Worm (Caenorhabditis elegans) whole organism, mixed stage, embryonic: ENCODE results near the gene flap-1.

Source experiments
- M03D4.4 ChIP-seq: sonication (generic microtip); optimal IDR thresholded peaks from 2 replicates; lab custom pipeline; 2017; ENCODE audit warnings: mild to moderate bottlenecking, missing genetic modification characterization, missing compliant biosample characterization
- bed-3 ChIP-seq: fragments of 200-800 bp; sonication (Bioruptor generic); optimal IDR thresholded peaks from 3 replicates; lab custom pipeline; 2018; ENCODE audit warnings: mild to moderate bottlenecking, missing genetic modification characterization, moderate library complexity, missing compliant biosample characterization
- blmp-1 ChIP-seq: fragments of 150-350 bp; optimal IDR thresholded peaks from 2 replicates; lab custom pipeline; 2014; ENCODE audit warnings: missing biosample characterization, missing genetic modification characterization
- ceh-43 ChIP-seq: fragments of 200-800 bp; sonication (Bioruptor generic); optimal IDR thresholded peaks from 2 replicates; lab custom pipeline; 2018; ENCODE audit warnings: mild to moderate bottlenecking, missing genetic modification characterization, moderate library complexity, missing compliant biosample characterization
- ceh-83 ChIP-seq: fragments of 200-800 bp; sonication (Bioruptor generic); optimal IDR thresholded peaks from 2 replicates; lab custom pipeline; 2018; ENCODE audit warnings: mild to moderate bottlenecking, missing genetic modification characterization, missing compliant biosample characterization
- elt-1 ChIP-seq: sonication (generic microtip); optimal IDR thresholded peaks from 2 replicates; lab custom pipeline; 2017; ENCODE audit warnings: missing genetic modification characterization, mild to moderate bottlenecking, missing compliant biosample characterization, antibody characterized with exemption, moderate library complexity, borderline replicate concordance; ENCODE audit not compliant: insufficient read depth
- flh-1 ChIP-seq: fragments of 200-800 bp; sonication (Bioruptor generic); optimal IDR thresholded peaks from 2 replicates; lab custom pipeline; 2018; ENCODE audit warnings: mild to moderate bottlenecking, missing genetic modification characterization, moderate library complexity, missing compliant biosample characterization
- ham-2 ChIP-seq: fragments of 200-800 bp; sonication (Bioruptor generic); optimal IDR thresholded peaks from 2 replicates; lab custom pipeline; 2018; ENCODE audit warnings: mild to moderate bottlenecking, missing genetic modification characterization, missing compliant biosample characterization
- hlh-1 ChIP-seq: fragments of 150-350 bp; optimal IDR thresholded peaks from 2 replicates; lab custom pipeline; 2014; ENCODE audit warnings: missing biosample characterization, missing genetic modification reagents, missing genetic modification characterization
- lin-13 ChIP-seq: fragments of 150-350 bp; optimal IDR thresholded peaks from 2 replicates; lab custom pipeline; 2014; ENCODE audit warnings: missing biosample characterization, missing genetic modification characterization
- lin-32 ChIP-seq: fragments of 200-800 bp; sonication (Bioruptor generic); optimal IDR thresholded peaks from 2 replicates; lab custom pipeline; 2018; ENCODE audit warnings: mild to moderate bottlenecking, missing genetic modification characterization, missing compliant biosample characterization
- lsy-2 ChIP-seq: fragments of 150-350 bp; optimal IDR thresholded peaks from 2 replicates; lab custom pipeline; 2014; ENCODE audit warnings: missing biosample characterization, missing genetic modification characterization
- mab-5 ChIP-seq: fragments of 150-350 bp; optimal IDR thresholded peaks from 2 replicates; lab custom pipeline; 2014; ENCODE audit warnings: missing biosample characterization, missing genetic modification characterization
- mep-1 ChIP-seq: fragments of 150-350 bp; optimal IDR thresholded peaks from 2 replicates; lab custom pipeline; 2017; ENCODE audit warnings: missing biosample characterization, missing genetic modification reagents, missing genetic modification characterization, inconsistent platforms
- mls-2 ChIP-seq: sonication (generic microtip); optimal IDR thresholded peaks from 2 replicates; lab custom pipeline; 2016; ENCODE audit warnings: mild to moderate bottlenecking, missing genetic modification characterization, moderate library complexity, missing compliant biosample characterization
- nhr-12 ChIP-seq: fragments of 150-350 bp; optimal IDR thresholded peaks from 2 replicates; lab custom pipeline; 2014; ENCODE audit warnings: missing biosample characterization, missing genetic modification characterization
- nhr-2 ChIP-seq: fragments of 150-350 bp; optimal IDR thresholded peaks from 2 replicates; lab custom pipeline; 2014; ENCODE audit warnings: missing biosample characterization, missing genetic modification characterization
- nhr-237 ChIP-seq: fragments of 150-350 bp; optimal IDR thresholded peaks from 2 replicates; lab custom pipeline; 2014; ENCODE audit warnings: missing biosample characterization, missing genetic modification characterization
- nhr-28 ChIP-seq: fragments of 150-350 bp; optimal IDR thresholded peaks from 2 replicates; lab custom pipeline; 2014; ENCODE audit warnings: missing biosample characterization, missing genetic modification characterization
- nhr-76 ChIP-seq: sonication (generic microtip); optimal IDR thresholded peaks from 2 replicates; lab custom pipeline; 2017; ENCODE audit warnings: missing biosample characterization, missing genetic modification characterization
- pha-4 ChIP-seq: fragments of 150-350 bp; optimal IDR thresholded peaks from 2 replicates; lab custom pipeline; 2018; ENCODE audit warnings: missing biosample characterization, missing genetic modification reagents, missing genetic modification characterization
- sem-2 ChIP-seq: fragments of 200-800 bp; sonication (Bioruptor generic); optimal IDR thresholded peaks from 2 replicates; lab custom pipeline; 2018; ENCODE audit warnings: mild to moderate bottlenecking, missing genetic modification characterization, missing compliant biosample characterization
- tbx-8 ChIP-seq: fragments of 200-800 bp; sonication (Bioruptor generic); optimal IDR thresholded peaks from 2 replicates; lab custom pipeline; 2018; ENCODE audit warnings: mild to moderate bottlenecking, missing genetic modification characterization, moderate library complexity, missing compliant biosample characterization
- unc-120 ChIP-seq: sonication (generic microtip); optimal IDR thresholded peaks from 2 replicates; lab custom pipeline; 2017; ENCODE audit warnings: missing genetic modification characterization, missing compliant biosample characterization; ENCODE audit not compliant: poor library complexity, severe bottlenecking
- unc-39 ChIP-seq: fragments of 150-350 bp; optimal IDR thresholded peaks from 2 replicates; lab custom pipeline; 2014; ENCODE audit warnings: missing biosample characterization, missing genetic modification characterization
- unc-62 ChIP-seq: fragments of 150-350 bp; optimal IDR thresholded peaks from 2 replicates; lab custom pipeline; 2014; ENCODE audit warnings: missing biosample characterization, missing genetic modification reagents, missing genetic modification characterization
- zip-8 ChIP-seq: fragments of 150-350 bp; optimal IDR thresholded peaks from 2 replicates; lab custom pipeline; 2014; ENCODE audit warnings: missing biosample characterization, missing genetic modification characterization
- ztf-11 ChIP-seq: fragments of 150-350 bp; optimal IDR thresholded peaks from 2 replicates; lab custom pipeline; 2014; ENCODE audit warnings: missing biosample characterization, missing genetic modification characterization

The flap-1 gene

DNA sequence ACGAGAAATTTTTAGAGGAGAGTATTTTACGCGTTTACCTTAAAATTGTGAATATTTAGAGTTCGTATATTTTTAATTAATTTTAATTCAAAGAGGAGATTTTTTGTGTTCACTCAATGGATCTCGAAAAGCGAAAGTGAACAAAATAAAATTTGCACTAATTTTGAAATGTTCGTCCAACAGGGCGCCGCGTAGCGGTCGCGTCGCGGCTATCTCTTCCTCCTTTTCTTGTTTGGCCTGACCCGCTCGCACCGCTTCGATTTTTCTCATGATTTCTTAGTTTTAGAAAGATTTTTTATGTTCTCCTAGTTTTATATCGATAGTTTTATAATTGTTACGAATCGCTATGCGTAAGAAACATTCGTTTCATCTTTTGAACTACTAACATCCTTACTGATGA, 22.8 kb upstream of the flap-1 start:
- TF ChIP-seq blmp-1 (tag; lab: Kevin White, UChicago) (peak; percentile 47), lin-32 (GFP tag; lab: Kevin White, UChicago) (no peak), sem-2 (GFP tag; lab: Kevin White, UChicago) (no peak), unc-62 (GFP tag; lab: Kevin White, UChicago) (no peak), nhr-237 (tag; lab: Kevin White, UChicago) (peak; percentile 13)

ce11 chrIII:6947896-6948295, 19.3 kb upstream of the flap-1 start:
- TF ChIP-seq mab-5 (tag; lab: Kevin White, UChicago) = no peak
- no peak for TF ChIP-seq lin-32 (GFP tag; lab: Kevin White, UChicago)
- no peak for TF ChIP-seq nhr-2
- TF ChIP-seq bed-3 (GFP tag; lab: Kevin White, UChicago) = no peak
- TF ChIP-seq tbx-8 (GFP tag; lab: Kevin White, UChicago) = no peak
- TF ChIP-seq elt-1 (tag; lab: Kevin White, UChicago) = no peak
- peak; percentile 77 for TF ChIP-seq hlh-1
- peak; percentile 53 for TF ChIP-seq unc-120 (tag; lab: Kevin White, UChicago)
- no peak for TF ChIP-seq nhr-28 (tag; lab: Kevin White, UChicago)
- TF ChIP-seq M03D4.4 (tag; lab: Kevin White, UChicago) = peak; percentile 22
- no peak for TF ChIP-seq flh-1

ce11 chrIII:6946382-6946781, 17.8 kb upstream of the flap-1 start, which contains the start of gene let-711:
TSS of gene let-711 (plus strand) at chrIII:6946718.
- TF ChIP-seq mab-5 (tag; lab: Kevin White, UChicago) (no peak), hlh-1 (peak; percentile 58)

DNA sequence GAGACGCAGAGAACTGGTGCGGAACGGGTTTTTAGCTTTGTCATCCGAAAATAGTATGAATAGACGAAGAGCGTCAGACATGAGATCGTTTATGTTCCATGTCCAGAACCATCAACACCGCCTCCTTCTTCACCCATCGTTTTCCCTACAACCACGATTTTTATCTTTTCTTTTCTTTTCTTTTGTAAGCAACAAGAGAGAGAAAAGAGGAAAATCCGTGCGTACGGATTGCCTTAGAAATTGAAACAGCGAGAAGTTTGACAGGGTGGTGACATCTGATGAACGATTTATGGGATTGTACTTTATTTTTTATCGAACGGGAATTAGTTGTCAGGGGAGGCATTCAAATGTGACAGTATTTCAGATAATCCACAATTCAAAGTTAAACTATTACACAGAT, 17.1 kb upstream of the flap-1 start, which contains the start of gene abu-13:
abu-13 (minus strand) TSS at position 152 of the 400 bp plus-strand sequence.
- TF ChIP-seq lsy-2 = no peak
- TF ChIP-seq ztf-11 (tag; lab: Kevin White, UChicago) = no peak
- no peak for TF ChIP-seq M03D4.4 (tag; lab: Kevin White, UChicago)
- no peak for TF ChIP-seq ham-2 (GFP tag; lab: Kevin White, UChicago)
- TF ChIP-seq nhr-28 (tag; lab: Kevin White, UChicago) = no peak
- TF ChIP-seq elt-1 (tag; lab: Kevin White, UChicago) = no peak
- no peak for TF ChIP-seq nhr-12 (tag; lab: Kevin White, UChicago)
- TF ChIP-seq zip-8 (tag; lab: Kevin White, UChicago) = no peak
- no peak for TF ChIP-seq ceh-43 (GFP tag; lab: Kevin White, UChicago)
- TF ChIP-seq nhr-2 = no peak

DNA sequence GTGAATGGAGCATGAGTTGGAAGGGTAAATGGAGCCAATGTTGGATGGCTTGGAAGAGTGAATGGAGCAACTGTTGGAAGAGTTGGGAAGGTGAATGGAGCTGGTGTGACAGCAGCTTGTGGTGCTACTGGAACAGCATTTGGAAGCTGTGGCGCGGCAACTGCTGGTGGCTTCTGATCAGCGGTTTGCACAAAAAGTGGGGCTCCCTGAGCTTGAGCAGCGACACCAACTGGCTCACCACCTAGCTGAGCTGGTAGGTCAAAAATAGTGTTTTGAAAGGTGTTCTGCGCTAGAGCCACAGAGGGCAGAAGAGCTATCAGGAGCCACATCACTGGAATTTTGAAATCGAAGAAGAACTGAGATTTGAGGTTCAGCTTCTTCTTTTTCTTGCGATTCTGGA, 16.7 kb upstream of the flap-1 start:
- no peak for TF ChIP-seq nhr-237 (tag; lab: Kevin White, UChicago)
- TF ChIP-seq flh-1 = no peak
- no peak for TF ChIP-seq M03D4.4 (tag; lab: Kevin White, UChicago)
- no peak for TF ChIP-seq lin-32 (GFP tag; lab: Kevin White, UChicago)
- TF ChIP-seq pha-4 (tag; lab: Kevin White, UChicago) = no peak
- TF ChIP-seq nhr-12 (tag; lab: Kevin White, UChicago) = no peak
- no peak for TF ChIP-seq unc-120 (tag; lab: Kevin White, UChicago)
- TF ChIP-seq nhr-2 = no peak

DNA sequence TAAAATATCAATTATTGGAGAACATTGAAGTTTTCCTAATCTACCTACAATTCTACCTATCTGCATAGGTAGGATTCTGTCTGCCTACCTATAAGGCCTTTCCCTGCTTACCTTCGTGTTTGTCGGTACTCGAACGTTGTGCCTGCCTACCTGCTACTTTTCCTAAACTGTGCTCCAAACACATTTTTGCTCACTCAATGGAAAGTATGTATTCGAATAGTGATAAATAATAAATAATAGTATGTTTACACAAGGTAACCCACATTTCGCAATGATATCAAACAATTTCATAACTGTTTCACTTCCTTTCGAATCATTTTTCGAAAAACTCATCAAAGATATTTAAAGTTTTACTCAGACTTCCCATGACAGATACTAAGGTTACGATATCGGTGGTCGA, 10.9 kb upstream of the flap-1 start, which contains the start of gene F57B9.3:
F57B9.3 (plus strand) TSS at position 301 of the 400 bp plus-strand sequence.
- TF ChIP-seq lin-13 (tag; lab: Kevin White, UChicago) (no peak), hlh-1 (no peak), mep-1 (tag; lab: Kevin White, UChicago) (no peak), mab-5 (tag; lab: Kevin White, UChicago) (no peak), ceh-83 (GFP tag; lab: Kevin White, UChicago) (no peak)

- TF ChIP-seq mls-2 (tag; lab: Kevin White, UChicago) (no peak), sem-2 (GFP tag; lab: Kevin White, UChicago) (no peak), hlh-1 (no peak), M03D4.4 (tag; lab: Kevin White, UChicago) (no peak), lin-32 (GFP tag; lab: Kevin White, UChicago) (no peak), nhr-76 (tag; lab: Kevin White, UChicago) (no peak), ztf-11 (tag; lab: Kevin White, UChicago) (no peak), unc-39 (tag; lab: Kevin White, UChicago) (no peak)
- TF ChIP-seq, all 35 proteins: peak for 0
Measured at ce11 chrIII:6935269-6936017, 6.8 kb upstream of the flap-1 start, which contains the start of the genes F57B9.8 and coq-2. TSS of gene F57B9.8 (minus strand) at chrIII:6935319. TSS of gene coq-2 (plus strand) at chrIII:6935967.
